Worm (Caenorhabditis elegans) whole organism, L2 larva: ENCODE measurements around the gene C17E7.9.

Experiments
- C34F6.9 ChIP-seq: fragments of 150-350 bp; optimal IDR thresholded peaks from 2 replicates; lab custom pipeline; 2014; ENCODE audit warnings: missing biosample characterization, missing genetic modification characterization
- egl-27 ChIP-seq: sonication (generic microtip); optimal IDR thresholded peaks from 3 replicates; lab custom pipeline; 2017; ENCODE audit warnings: missing biosample characterization, missing genetic modification reagents, missing genetic modification characterization
- lin-11 ChIP-seq: fragments of 150-350 bp; sonication (generic microtip); optimal IDR thresholded peaks from 2 replicates; lab custom pipeline; 2014; ENCODE audit warnings: missing biosample characterization, missing genetic modification characterization, inconsistent platforms, mixed read lengths
- lsy-2 ChIP-seq, 2 experiments: fragments of 150-350 bp in 1 of 2; sonication (generic microtip) in 1 of 2; optimal IDR thresholded peaks; 2 replicates each; lab custom pipeline; 2014 to 2017; ENCODE audit warnings: missing biosample characterization in 2 of 2, missing genetic modification characterization in 2 of 2
- nhr-77 ChIP-seq: fragments of 150-350 bp; optimal IDR thresholded peaks from 2 replicates; lab custom pipeline; 2014; ENCODE audit warnings: missing biosample characterization, missing genetic modification characterization
- sma-3 ChIP-seq: sonication (generic microtip); optimal IDR thresholded peaks from 2 replicates; lab custom pipeline; 2016; ENCODE audit warnings: missing genetic modification reagents, missing genetic modification characterization, missing compliant biosample characterization
- zag-1 ChIP-seq: fragments of 150-350 bp; optimal IDR thresholded peaks from 2 replicates; lab custom pipeline; 2014; ENCODE audit warnings: missing biosample characterization, missing genetic modification characterization

DNA sequence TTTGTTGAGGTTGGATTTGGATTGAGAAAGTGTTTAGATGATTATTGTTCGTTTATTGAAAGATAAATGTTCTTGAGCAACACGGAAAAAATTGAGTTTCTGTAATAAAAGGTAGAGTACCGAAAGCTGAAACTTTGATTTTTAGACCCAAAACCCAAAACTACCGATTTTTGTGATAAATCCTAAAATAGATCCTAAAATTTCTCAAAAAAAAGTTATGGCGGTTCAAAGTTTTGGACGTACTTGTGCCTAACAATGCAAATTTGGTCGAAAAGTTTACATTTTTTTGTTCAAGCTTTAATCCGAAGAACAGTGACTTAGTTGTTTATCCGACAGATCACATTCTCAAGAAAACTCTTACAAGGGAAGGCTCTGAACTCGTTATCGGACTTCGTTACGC lies 43.4 kb downstream of the C17E7.9 start, which contains the start of gene nhr-185:
- TF ChIP-seq zag-1 (tag; lab: Kevin White, UChicago) (no peak), C34F6.9 (tag; lab: Kevin White, UChicago) (no peak), lin-11 (no peak), egl-27 (tag; lab: Kevin White, UChicago) (no peak), nhr-77 (tag; lab: Kevin White, UChicago) (no peak), sma-3 (no peak), lsy-2 (tag; optimal IDR thresholded peaks at IDR 0.05; lab: Kevin White, UChicago) (no peak)
